Fruit fly (Drosophila melanogaster): Measurements from ENCODE around the gene SP1029.

The SP1029 gene

DNA sequence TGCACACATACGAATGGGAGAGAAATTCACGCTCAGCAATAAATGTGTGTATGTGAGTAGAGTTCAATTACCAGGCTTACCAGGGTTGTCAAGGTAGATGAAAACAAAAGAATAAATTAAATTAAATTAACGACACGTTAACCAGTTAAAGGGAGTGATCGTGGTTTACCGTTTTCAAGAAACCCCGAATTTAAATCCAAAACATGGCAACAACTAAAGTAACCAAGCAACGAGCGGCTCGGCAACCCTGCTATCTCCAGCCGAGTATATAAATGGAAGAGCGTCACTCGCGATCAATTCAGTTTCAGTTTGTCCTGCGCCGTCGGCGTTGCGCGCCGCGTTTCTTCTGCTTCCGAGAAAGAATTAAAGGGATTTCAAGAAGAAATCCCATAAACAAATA lies 36.0 kb downstream of the SP1029 start (continued):
- peak; percentile 86 for TF ChIP-seq CG7928 (GFP tag; optimal IDR thresholded peaks at IDR 0.05)
- peak; percentile 99 for TF ChIP-seq tio (GFP tag; optimal IDR thresholded peaks at IDR 0.05)
- peak; percentile 99 for TF ChIP-seq CG3847 (GFP tag; IDR thresholded peaks at IDR 0.05)
- TF ChIP-seq CG17361 (GFP tag; IDR thresholded peaks at IDR 0.05): peak; percentile 98
- peak; percentile 99 for TF ChIP-seq bowl (GFP tag; IDR thresholded peaks at IDR 0.05)
- peak; percentile 92 for TF ChIP-seq CG15073 (GFP tag; optimal IDR thresholded peaks at IDR 0.05)
- peak; percentile 40; the same call in 1 of the 2 replicates for TF ChIP-seq amos (GFP tag; IDR thresholded peaks at IDR 0.05; ENCODE audit: partially characterized antibody)
- TF ChIP-seq CG13424 (tag; optimal IDR thresholded peaks at IDR 0.05): peak; percentile 99
- peak; percentile 99 for TF ChIP-seq lbe (GFP tag; optimal IDR thresholded peaks at IDR 0.05)
- peak; percentile 99 for TF ChIP-seq CG15011 (GFP tag; optimal IDR thresholded peaks at IDR 0.05)
- TF ChIP-seq CG11696 (GFP tag; IDR thresholded peaks at IDR 0.05): peak; percentile 98
- TF ChIP-seq Blimp-1 (GFP tag; optimal IDR thresholded peaks at IDR 0.05): peak; percentile 98
- peak; percentile 99 for TF ChIP-seq Sox102F (GFP tag; optimal IDR thresholded peaks at IDR 0.05)
- TF ChIP-seq CG17612 (GFP tag; IDR thresholded peaks at IDR 0.05): peak; percentile 98
- TF ChIP-seq CG34376 (GFP tag; optimal IDR thresholded peaks at IDR 0.05): peak; percentile 98
- TF ChIP-seq inv (GFP tag; IDR thresholded peaks at IDR 0.05; ENCODE audit: partially characterized antibody): no peak
- TF ChIP-seq Xrp1 (GFP tag; IDR thresholded peaks at IDR 0.05): peak; percentile 100
- peak; percentile 99 for TF ChIP-seq CG8089 (GFP tag; optimal IDR thresholded peaks at IDR 0.05)
- peak; percentile 100 for TF ChIP-seq CG12659 (GFP tag; optimal IDR thresholded peaks at IDR 0.05)
- TF ChIP-seq dmrt11E (tag; optimal IDR thresholded peaks at IDR 0.05): peak; percentile 100
- TF ChIP-seq abd-A (tag; optimal IDR thresholded peaks at IDR 0.05): peak; percentile 93
- peak; percentile 99 for TF ChIP-seq CG15269 (tag; optimal IDR thresholded peaks at IDR 0.05)
- TF ChIP-seq CG1602 (GFP tag; optimal IDR thresholded peaks at IDR 0.05): peak; percentile 99
- TF ChIP-seq Lhr (GFP tag; optimal IDR thresholded peaks at IDR 0.05): peak; percentile 99
- peak; percentile 100 for TF ChIP-seq lilli (GFP tag; optimal IDR thresholded peaks at IDR 0.05)
- TF ChIP-seq bsh (GFP tag; optimal IDR thresholded peaks at IDR 0.05): peak; percentile 99 to 100
- no peak for TF ChIP-seq prd (optimal IDR thresholded peaks at IDR 0.05)
- peak; percentile 99 for TF ChIP-seq prd (GFP tag; IDR thresholded peaks at IDR 0.05)
- TF ChIP-seq Ptx1 (GFP tag; IDR thresholded peaks at IDR 0.05): peak; percentile 99
- TF ChIP-seq ac (GFP tag; optimal IDR thresholded peaks at IDR 0.05): peak; percentile 100
- peak; percentile 97 for TF ChIP-seq kah (GFP tag; optimal IDR thresholded peaks at IDR 0.05)
- TF ChIP-seq MESR4 (GFP tag; optimal IDR thresholded peaks at IDR 0.05): peak; percentile 92
- TF ChIP-seq Optix (GFP tag; IDR thresholded peaks at IDR 0.05): peak; percentile 100
- peak; percentile 97 for TF ChIP-seq GATAe (GFP tag; conservative IDR thresholded peaks at IDR 0.05)
- peak; percentile 99 for TF ChIP-seq crc (GFP tag; optimal IDR thresholded peaks at IDR 0.05)
- peak; percentile 62 for TF ChIP-seq zf30C (GFP tag; optimal IDR thresholded peaks at IDR 0.05)
- peak; percentile 98 for TF ChIP-seq pnt (GFP tag; optimal IDR thresholded peaks at IDR 0.05)
- TF ChIP-seq Dip2 (GFP tag; IDR thresholded peaks at IDR 0.05): peak; percentile 75
- peak; percentile 72; the same call in 2 of the 4 replicates for TF ChIP-seq chinmo (GFP tag; IDR thresholded peaks at IDR 0.05; ENCODE audit: partially characterized antibody)
- TF ChIP-seq CG4424 (GFP tag; optimal IDR thresholded peaks at IDR 0.05): peak; percentile 99
- TF ChIP-seq gro (GFP tag; optimal IDR thresholded peaks at IDR 0.05): peak; percentile 99

DNA sequence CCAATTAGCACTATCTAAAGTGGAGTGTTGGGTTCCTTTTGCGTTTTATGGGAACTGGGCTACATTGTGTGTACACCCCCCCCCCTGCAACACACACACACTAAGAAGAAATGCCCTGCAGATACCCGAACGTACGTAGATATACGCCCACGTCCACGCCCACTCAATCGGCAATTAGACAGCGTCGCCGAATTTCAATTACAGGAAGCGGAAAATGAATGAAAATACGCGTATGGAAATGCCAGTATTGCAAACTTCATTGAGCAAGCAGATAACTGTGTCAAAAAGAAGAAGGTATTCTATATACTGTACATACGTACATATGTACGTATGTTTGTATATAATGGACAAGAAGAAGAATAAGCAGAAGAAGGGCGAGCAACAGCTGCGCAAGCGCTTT lies 36.8 kb downstream of the SP1029 start:
- TF ChIP-seq CG6683 (GFP tag; optimal IDR thresholded peaks at IDR 0.05) (no peak), Scr (GFP tag; IDR thresholded peaks at IDR 0.05; ENCODE audit: partially characterized antibody) (no peak), CG11093 (GFP tag; IDR thresholded peaks at IDR 0.05) (no peak), Dref (GFP tag; IDR thresholded peaks at IDR 0.05) (no peak), CG17385 (GFP tag; optimal IDR thresholded peaks at IDR 0.05) (peak; percentile 31), kay (GFP tag; optimal IDR thresholded peaks at IDR 0.05) (no peak), Jarid2 (GFP tag; optimal IDR thresholded peaks at IDR 0.05) (no peak), chm (GFP tag; IDR thresholded peaks at IDR 0.05) (0 out of 2 replicates have a peak, but pooled peaks have one; percentile 22), lola (GFP tag; optimal IDR thresholded peaks at IDR 0.05) (no peak), Ets65A (GFP tag) (peak; percentile 85), ewg (GFP tag; optimal IDR thresholded peaks at IDR 0.05) (peak; percentile 6)
